Fruit fly (Drosophila melanogaster) S2 (cell line): ENCODE data around the gene Ac76E.

Experiments
- CG8478 ChIP-seq: fragments of >200 bp; optimal IDR thresholded peaks from 2 replicates; lab custom pipeline; 2018
- CTCF ChIP-seq, 2 experiments: fragments of >200 bp; optimal IDR thresholded peaks; 2 replicates each; lab custom pipeline; 2018

- TF ChIP-seq CG8478 (no peak), CTCF (optimal IDR thresholded peaks at IDR 0.05; lab: Kevin White, UChicago) (no peak)
Observed at dm6 chr3L:19928435-19929011, 10.6 kb upstream of the Ac76E start, which contains the start of the genes CG8004 and RhoGDI.
